Fruit fly (Drosophila melanogaster) whole organism, embryonic: ENCODE measurements around the gene CG5731.
A peak's percentile ranks its signal among the peaks of the same experiment; 100 is the strongest.

Source experiments
- B-H2 ChIP-seq: fragments of 200-800 bp; sonication (Bioruptor generic); optimal IDR thresholded peaks from 2 replicates; lab custom pipeline; 2018; ENCODE audit warnings: missing biosample characterization, mild to moderate bottlenecking, missing genetic modification characterization
- CG10209 ChIP-seq: fragments of 200-800 bp; sonication (Bioruptor generic); optimal IDR thresholded peaks from 3 replicates; lab custom pipeline; 2017; ENCODE audit warnings: missing biosample characterization, mild to moderate bottlenecking, missing genetic modification characterization, missing genetic modification reagents
- CG11093 ChIP-seq: fragments of 200-800 bp; sonication (Bioruptor generic); IDR thresholded peaks from 3 replicates; pipeline ENCODE4 v1.3.6; 2022; ENCODE audit warnings: missing biosample characterization, missing genetic modification characterization
- CG11398 ChIP-seq: fragments of 200-800 bp; sonication (Bioruptor generic); optimal IDR thresholded peaks from 2 replicates; lab custom pipeline; 2016; ENCODE audit warnings: missing biosample characterization, missing genetic modification characterization
- CG11696 ChIP-seq: fragments of 200-800 bp; sonication (Bioruptor generic); IDR thresholded peaks from 2 replicates; pipeline ENCODE4 v1.3.6; 2022; ENCODE audit warnings: missing biosample characterization, missing genetic modification characterization
- CG12236 ChIP-seq: fragments of 200-800 bp; sonication (Bioruptor generic); optimal IDR thresholded peaks from 2 replicates; lab custom pipeline; 2016; ENCODE audit warnings: missing biosample characterization, missing genetic modification characterization
- CG13287 ChIP-seq: fragments of 200-800 bp; sonication (Bioruptor generic); IDR thresholded peaks from 2 replicates; pipeline ENCODE4 v1.3.6; 2022; ENCODE audit warnings: missing biosample characterization, missing genetic modification characterization; ENCODE audit not compliant: partially characterized antibody
- CG13624 ChIP-seq: fragments of 200-800 bp; sonication (Bioruptor generic); optimal IDR thresholded peaks from 2 replicates; lab custom pipeline; 2016; ENCODE audit warnings: missing biosample characterization, missing genetic modification characterization
- CG14014 ChIP-seq: fragments of 200-800 bp; sonication (Bioruptor generic); IDR thresholded peaks from 2 replicates; pipeline ENCODE4 v1.3.6; 2022; ENCODE audit warnings: missing biosample characterization, missing genetic modification characterization
- CG15011 ChIP-seq: fragments of 200-800 bp; sonication (Bioruptor generic); optimal IDR thresholded peaks from 3 replicates; lab custom pipeline; 2018; ENCODE audit warnings: missing biosample characterization, mild to moderate bottlenecking, missing genetic modification characterization
- CG16863 ChIP-seq: fragments of 200-800 bp; sonication (Bioruptor generic); optimal IDR thresholded peaks from 3 replicates; lab custom pipeline; 2016; ENCODE audit warnings: missing biosample characterization, missing genetic modification characterization
- CG17612 ChIP-seq: fragments of 200-800 bp; sonication (Bioruptor generic); IDR thresholded peaks from 2 replicates; pipeline ENCODE4 v1.3.6; 2022; ENCODE audit warnings: missing biosample characterization, missing genetic modification characterization
- CG2678 ChIP-seq: fragments of 200-800 bp; sonication (Bioruptor generic); optimal IDR thresholded peaks from 3 replicates; lab custom pipeline; 2019; ENCODE audit warnings: missing biosample characterization, mild to moderate bottlenecking, missing genetic modification characterization, moderate library complexity
- CG31388 ChIP-seq: fragments of 200-800 bp; sonication (Bioruptor generic); optimal IDR thresholded peaks from 2 replicates; lab custom pipeline; 2016; ENCODE audit warnings: missing biosample characterization, missing genetic modification characterization
- CG3407 ChIP-seq: fragments of 200-800 bp; sonication (Bioruptor generic); optimal IDR thresholded peaks from 2 replicates; lab custom pipeline; 2018; ENCODE audit warnings: missing biosample characterization, mild to moderate bottlenecking, missing genetic modification characterization
- CG34376 ChIP-seq: fragments of 200-800 bp; sonication (Bioruptor generic); optimal IDR thresholded peaks from 2 replicates; lab custom pipeline; 2018; ENCODE audit warnings: missing biosample characterization, mild to moderate bottlenecking, missing genetic modification characterization
- CG4360 ChIP-seq: fragments of 200-800 bp; sonication (Bioruptor generic); IDR thresholded peaks from 2 replicates; pipeline ENCODE4 v1.3.6; 2022; ENCODE audit warnings: missing biosample characterization, missing genetic modification characterization
- CG43689 ChIP-seq: fragments of 200-800 bp; sonication (Bioruptor generic); IDR thresholded peaks from 2 replicates; pipeline ENCODE4 v1.3.6; 2022; ENCODE audit warnings: missing biosample characterization, missing genetic modification characterization
- CG6791 ChIP-seq: fragments of 200-800 bp; sonication (Bioruptor generic); IDR thresholded peaks from 3 replicates; pipeline ENCODE4 v1.3.6; 2022; ENCODE audit warnings: missing biosample characterization, missing genetic modification characterization; ENCODE audit not compliant: partially characterized antibody
- Camta ChIP-seq: fragments of 200-800 bp; sonication (Bioruptor generic); optimal IDR thresholded peaks from 2 replicates; lab custom pipeline; 2016; ENCODE audit warnings: missing biosample characterization, missing genetic modification characterization
- CoRest ChIP-seq: fragments of 200-800 bp; sonication (Bioruptor generic); optimal IDR thresholded peaks from 3 replicates; lab custom pipeline; 2018; ENCODE audit warnings: missing biosample characterization, mild to moderate bottlenecking, missing genetic modification characterization, moderate library complexity
- Dref ChIP-seq: fragments of 200-800 bp; sonication (Bioruptor generic); IDR thresholded peaks from 2 replicates; pipeline ENCODE4 v1.3.6; 2022; ENCODE audit warnings: missing biosample characterization, missing genetic modification characterization
- Ets65A ChIP-seq: fragments of 200-800 bp; sonication (Bioruptor generic); peaks from one replicate; lab custom pipeline; 2016; ENCODE audit warnings: missing biosample characterization, missing genetic modification characterization
- Ets97D ChIP-seq: fragments of 200-800 bp; sonication (Bioruptor generic); optimal IDR thresholded peaks from 3 replicates; lab custom pipeline; 2016; ENCODE audit warnings: missing biosample characterization, missing genetic modification characterization
- Fer2 ChIP-seq: fragments of 200-800 bp; sonication (Bioruptor generic); optimal IDR thresholded peaks from 2 replicates; lab custom pipeline; 2018; ENCODE audit warnings: missing biosample characterization, mild to moderate bottlenecking, missing genetic modification characterization, moderate library complexity
- Hand ChIP-seq: fragments of 200-800 bp; sonication (Bioruptor generic); optimal IDR thresholded peaks from 2 replicates; lab custom pipeline; 2017; ENCODE audit warnings: mild to moderate bottlenecking, missing biosample characterization, missing genetic modification reagents, missing genetic modification characterization
- HmgD ChIP-seq: fragments of 200-800 bp; sonication (Bioruptor generic); optimal IDR thresholded peaks from 3 replicates; lab custom pipeline; 2016; ENCODE audit warnings: missing biosample characterization, missing genetic modification characterization
- Hr3 ChIP-seq: fragments of 200-800 bp; sonication (Bioruptor generic); optimal IDR thresholded peaks from 3 replicates; lab custom pipeline; 2016; ENCODE audit warnings: missing biosample characterization, missing genetic modification characterization
- Jarid2 ChIP-seq: fragments of 200-800 bp; sonication (Bioruptor generic); optimal IDR thresholded peaks from 3 replicates; lab custom pipeline; 2017; ENCODE audit warnings: mild to moderate bottlenecking, missing biosample characterization, missing genetic modification reagents, missing genetic modification characterization
- Six4 ChIP-seq: fragments of 200-800 bp; sonication (Bioruptor generic); optimal IDR thresholded peaks from 2 replicates; lab custom pipeline; 2016; ENCODE audit warnings: missing biosample characterization, missing genetic modification characterization
- ato ChIP-seq: fragments of 200-800 bp; sonication (Bioruptor generic); IDR thresholded peaks from 2 replicates; pipeline ENCODE4 v1.3.6; 2022; ENCODE audit warnings: missing biosample characterization, missing genetic modification characterization; ENCODE audit not compliant: partially characterized antibody
- cad ChIP-seq: fragments of >200 bp; optimal IDR thresholded peaks from 2 replicates; lab custom pipeline; 2017; ENCODE audit warnings: missing biosample characterization, missing genetic modification characterization
- chif ChIP-seq, 2 experiments: fragments of 200-800 bp; sonication (Bioruptor generic); optimal IDR thresholded peaks; 3 replicates each; lab custom pipeline; 2016; ENCODE audit warnings: missing biosample characterization in 2 of 2, missing genetic modification characterization in 2 of 2
- chinmo ChIP-seq: fragments of 200-800 bp; sonication (Bioruptor generic); IDR thresholded peaks from 4 replicates; pipeline ENCODE4 v1.3.6; 2022; ENCODE audit warnings: missing biosample characterization, missing genetic modification characterization; ENCODE audit not compliant: partially characterized antibody
- chm ChIP-seq: fragments of 200-800 bp; sonication (Bioruptor generic); IDR thresholded peaks from 2 replicates; pipeline ENCODE4 v1.3.6; 2022; ENCODE audit warnings: missing biosample characterization, missing genetic modification characterization
- dmrt11E ChIP-seq: fragments of 200-800 bp; sonication (Bioruptor generic); optimal IDR thresholded peaks from 3 replicates; lab custom pipeline; 2018; ENCODE audit warnings: missing biosample characterization, mild to moderate bottlenecking, missing genetic modification characterization, moderate library complexity
- exex ChIP-seq: fragments of 200-800 bp; sonication (Bioruptor generic); optimal IDR thresholded peaks from 4 replicates; lab custom pipeline; 2018; ENCODE audit warnings: missing biosample characterization, mild to moderate bottlenecking, missing genetic modification characterization, moderate library complexity
- grn ChIP-seq: fragments of 200-800 bp; sonication (Bioruptor generic); optimal IDR thresholded peaks from 3 replicates; lab custom pipeline; 2017; ENCODE audit warnings: missing biosample characterization, missing genetic modification characterization
- gsb ChIP-seq: fragments of 200-800 bp; sonication (Bioruptor generic); IDR thresholded peaks from 2 replicates; pipeline ENCODE4 v1.3.6; 2022; ENCODE audit warnings: missing biosample characterization, missing genetic modification characterization
- insv ChIP-seq, 2 experiments: fragments of 200-800 bp; sonication (Bioruptor generic); optimal IDR thresholded peaks; 3 replicates each; lab custom pipeline; 2016 to 2018; ENCODE audit warnings: missing biosample characterization in 2 of 2, missing genetic modification characterization in 2 of 2
- ken ChIP-seq: fragments of 200-800 bp; sonication (Bioruptor generic); IDR thresholded peaks from 3 replicates; pipeline ENCODE4 v1.3.6; 2022; ENCODE audit warnings: missing biosample characterization, missing genetic modification characterization
- lab ChIP-seq: fragments of 200-800 bp; sonication (Bioruptor generic); optimal IDR thresholded peaks from 3 replicates; lab custom pipeline; 2017; ENCODE audit warnings: missing biosample characterization, missing genetic modification characterization, mild to moderate bottlenecking, moderate library complexity, missing genetic modification reagents
- mirr ChIP-seq: fragments of 200-800 bp; sonication (Bioruptor generic); optimal IDR thresholded peaks from 3 replicates; lab custom pipeline; 2018; ENCODE audit warnings: missing biosample characterization, mild to moderate bottlenecking, missing genetic modification characterization
- nerfin-2 ChIP-seq: fragments of 200-800 bp; sonication (Bioruptor generic); IDR thresholded peaks from 2 replicates; pipeline ENCODE4 v1.3.6; 2022; ENCODE audit warnings: missing biosample characterization, missing genetic modification characterization; ENCODE audit not compliant: partially characterized antibody
- oc ChIP-seq: fragments of 200-800 bp; sonication (Bioruptor generic); optimal IDR thresholded peaks from 2 replicates; lab custom pipeline; 2018; ENCODE audit warnings: missing biosample characterization, mild to moderate bottlenecking, missing genetic modification characterization, moderate library complexity
- org-1 ChIP-seq: fragments of 200-800 bp; sonication (Bioruptor generic); optimal IDR thresholded peaks from 2 replicates; lab custom pipeline; 2017; ENCODE audit warnings: missing biosample characterization, missing genetic modification characterization
- pzg ChIP-seq: fragments of 200-800 bp; sonication (Bioruptor generic); optimal IDR thresholded peaks from 3 replicates; lab custom pipeline; 2018; ENCODE audit warnings: missing biosample characterization, mild to moderate bottlenecking, missing genetic modification characterization, moderate library complexity
- sisA ChIP-seq: fragments of 200-800 bp; sonication (Bioruptor generic); IDR thresholded peaks from 2 replicates; pipeline ENCODE4 v1.3.6; 2022; ENCODE audit warnings: missing biosample characterization, missing genetic modification characterization
- slou ChIP-seq: fragments of 200-800 bp; sonication (Bioruptor generic); optimal IDR thresholded peaks from 3 replicates; lab custom pipeline; 2016; ENCODE audit warnings: missing biosample characterization, missing genetic modification characterization
- tin ChIP-seq: fragments of 200-800 bp; sonication (Bioruptor generic); optimal IDR thresholded peaks from 3 replicates; lab custom pipeline; 2016; ENCODE audit warnings: missing biosample characterization, missing genetic modification characterization
- zen2 ChIP-seq: fragments of 200-800 bp; sonication (Bioruptor generic); IDR thresholded peaks from 3 replicates; pipeline ENCODE4 v1.3.6; 2022; ENCODE audit warnings: missing biosample characterization, missing genetic modification characterization; ENCODE audit not compliant: partially characterized antibody
- zfh1 ChIP-seq: fragments of 200-800 bp; sonication (Bioruptor generic); IDR thresholded peaks from 3 replicates; pipeline ENCODE4 v1.3.6; 2022; ENCODE audit warnings: missing biosample characterization, missing genetic modification characterization

CG5731 gene

DNA sequence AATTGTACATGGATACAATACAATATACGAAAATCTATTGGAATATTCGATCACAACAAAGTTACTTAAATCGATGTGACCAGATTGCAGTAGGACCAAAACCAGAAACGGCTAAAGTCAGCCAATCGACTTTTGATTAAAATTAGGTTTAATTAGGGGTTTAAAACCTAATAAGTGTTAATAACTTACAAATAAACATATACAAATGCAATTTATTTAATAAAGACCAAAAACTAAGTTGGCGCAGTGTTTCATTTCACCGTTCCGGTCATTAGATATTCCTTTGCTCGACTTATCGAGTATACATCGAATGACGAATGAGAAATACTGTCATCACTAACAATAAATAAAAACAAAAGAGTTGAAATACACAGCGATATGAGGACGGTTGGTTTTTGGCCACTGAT lies 40.9 kb upstream of the CG5731 start, which contains the start of the genes bsk and CG31717 (continued):
- TF ChIP-seq Hand (no peak), CG12236 (GFP tag; lab: Kevin White, UChicago) (no peak), CG13624 (GFP tag; lab: Kevin White, UChicago) (no peak), CG6791 (GFP tag; lab: Robert Waterston, UW) (peak; percentile 58; the same call in 1 of the 3 replicates), ato (GFP tag; lab: Robert Waterston, UW) (no peak), tin (no peak), zfh1 (GFP tag; lab: Robert Waterston, UW) (no peak), insv (GFP tag; optimal IDR thresholded peaks at IDR 0.05; lab: Kevin White, UChicago) (no peak), CG15011 (GFP tag; lab: Kevin White, UChicago) (no peak), lab (GFP tag; lab: Kevin White, UChicago) (no peak), CG10209 (GFP tag; lab: Kevin White, UChicago) (no peak), Dref (GFP tag; lab: Robert Waterston, UW) (peak; percentile 71), CG34376 (GFP tag; lab: Kevin White, UChicago) (no peak), cad (GFP tag; lab: Kevin White, UChicago) (no peak), sisA (GFP tag; lab: Robert Waterston, UW) (no peak), CG11398 (no peak), Ets65A (no peak), CG4360 (peak; percentile 53; the same call in 1 of the 2 replicates), chif (GFP tag; optimal IDR thresholded peaks at IDR 0.05; lab: Kevin White, UChicago) (no peak), CG3407 (GFP tag; lab: Kevin White, UChicago) (no peak), chinmo (GFP tag; lab: Robert Waterston, UW) (no peak), grn (GFP tag; lab: Kevin White, UChicago) (no peak), mirr (no peak), slou (GFP tag; lab: Kevin White, UChicago) (no peak), B-H2 (peak; percentile 5), dmrt11E (tag; lab: Kevin White, UChicago) (no peak), CG16863 (GFP tag; lab: Kevin White, UChicago) (no peak), gsb (no peak), chm (GFP tag; lab: Robert Waterston, UW) (no peak), Fer2 (no peak), exex (no peak), CoRest (tag; lab: Kevin White, UChicago) (no peak), zen2 (GFP tag; lab: Robert Waterston, UW) (no peak; the same call in 2 of the 3 replicates), Camta (no peak), CG11696 (GFP tag; lab: Robert Waterston, UW) (no peak), org-1 (GFP tag; lab: Kevin White, UChicago) (no peak), CG2678 (tag; lab: Kevin White, UChicago) (no peak), Jarid2 (GFP tag; lab: Kevin White, UChicago) (no peak), CG17612 (no peak), CG43689 (GFP tag; lab: Robert Waterston, UW) (no peak), ken (no peak), CG31388 (GFP tag; lab: Kevin White, UChicago) (no peak), pzg (GFP tag; lab: Kevin White, UChicago) (peak; percentile 81), oc (tag; lab: Kevin White, UChicago) (no peak), CG13287 (GFP tag; lab: Robert Waterston, UW) (peak; percentile 68), nerfin-2 (GFP tag; lab: Robert Waterston, UW) (no peak), HmgD (GFP tag; lab: Kevin White, UChicago) (no peak), Hr3 (no peak), CG11093 (GFP tag; lab: Robert Waterston, UW) (no peak), Ets97D (GFP tag; lab: Kevin White, UChicago) (peak; percentile 43), CG14014 (GFP tag; lab: Robert Waterston, UW) (no peak), Six4 (GFP tag; lab: Kevin White, UChicago) (no peak)
